Worm (Caenorhabditis elegans) whole organism, dauer: ENCODE results near the gene F22E12.3.

Experiments
- unc-62 ChIP-seq: sonication (generic microtip); optimal IDR thresholded peaks from 2 replicates; lab custom pipeline; 2017; ENCODE audit warnings: missing biosample characterization, missing genetic modification reagents, missing genetic modification characterization

The F22E12.3 gene

ce11 chrV:10463276-10463675 lies at the start of gene F22E12.3:
Gene F22E12.3, minus strand, starts transcription at chrV:10463376.
- TF ChIP-seq unc-62 (GFP tag; lab: Kevin White, UChicago) = no peak

DNA sequence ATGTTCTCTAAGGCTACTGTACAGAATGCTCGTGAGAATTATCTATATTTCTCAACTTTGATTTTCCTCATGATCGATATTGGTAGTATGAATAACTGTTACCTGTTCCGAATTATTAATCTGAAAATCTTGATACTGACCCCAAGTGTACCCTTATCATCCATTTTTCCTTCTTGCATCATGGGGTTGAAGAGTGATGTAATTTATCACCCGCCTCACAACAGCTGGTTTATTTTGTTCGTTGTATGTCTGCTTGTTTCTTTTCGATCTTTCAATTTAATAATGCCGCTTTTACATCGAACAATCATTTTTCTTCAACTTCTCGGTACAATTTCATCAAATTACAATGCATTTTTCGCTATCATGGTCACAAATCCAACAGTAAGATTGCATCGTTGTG lies 45.7 kb upstream of the F22E12.3 start, which contains the start of gene C35A5.6:
C35A5.6 (plus strand) TSS at position 283 of the 400 bp plus-strand sequence.
- no peak for TF ChIP-seq unc-62 (GFP tag; lab: Kevin White, UChicago)

ce11 chrV:10505553-10505952 lies 42.4 kb upstream of the F22E12.3 start, which contains the start of gene C35A5.5:
Gene C35A5.5, plus strand, starts transcription at chrV:10505853.
- no peak for TF ChIP-seq unc-62 (GFP tag; lab: Kevin White, UChicago)

DNA sequence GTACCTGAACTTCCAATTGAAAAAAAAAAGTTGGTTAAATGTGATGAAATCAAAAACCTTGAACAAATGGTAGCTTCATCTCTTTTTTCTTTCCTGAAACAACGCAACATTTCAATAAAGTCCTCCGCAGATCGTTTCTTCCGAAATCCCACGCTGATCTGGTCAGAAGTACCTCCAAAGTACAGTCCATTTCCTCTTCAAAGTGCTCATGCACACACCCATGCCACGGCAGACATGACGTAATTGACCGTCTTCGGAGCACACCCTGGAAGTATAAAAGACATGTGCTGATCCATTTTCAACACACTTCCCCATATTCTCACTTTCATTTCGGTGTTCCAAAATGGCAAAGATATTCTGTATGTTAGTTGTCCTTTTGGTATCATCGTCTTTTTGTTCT lies 40.7 kb upstream of the F22E12.3 start, which contains the start of gene C35A5.10:
C35A5.10 (plus strand) TSS at position 301 of the 400 bp plus-strand sequence.
- TF ChIP-seq unc-62 (GFP tag; lab: Kevin White, UChicago) = no peak

ce11 chrV:10503011-10503410 lies 39.8 kb upstream of the F22E12.3 start, which contains the start of gene C35A5.11:
Gene C35A5.11, minus strand, starts transcription at chrV:10503111.
- TF ChIP-seq unc-62 (GFP tag; lab: Kevin White, UChicago) = no peak

DNA sequence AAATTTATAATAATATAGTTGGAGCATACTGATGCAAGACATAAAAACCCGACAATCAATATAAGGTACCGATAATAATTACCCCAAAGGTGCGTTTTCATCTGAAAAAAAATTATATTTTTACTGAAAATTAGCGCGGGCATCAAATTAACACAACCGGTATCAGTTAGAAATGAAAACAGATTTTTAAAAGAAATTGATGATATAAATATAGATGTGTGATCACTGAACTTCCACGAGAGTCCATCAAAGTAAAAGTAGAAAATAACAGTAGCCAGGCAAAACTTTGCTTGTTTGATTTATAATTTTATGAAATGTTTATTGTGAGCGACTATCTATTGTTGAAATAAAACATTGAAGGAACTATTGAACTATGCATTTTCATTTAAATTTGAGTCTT lies 38.1 kb upstream of the F22E12.3 start, which contains the start of gene C35A5.3:
C35A5.3 (minus strand) TSS at position 101 of the 400 bp plus-strand sequence.
- no peak for TF ChIP-seq unc-62 (GFP tag; lab: Kevin White, UChicago)

- no peak for TF ChIP-seq unc-62 (GFP tag; lab: Kevin White, UChicago)
Measured at ce11 chrV:10496733-10497132, 33.6 kb upstream of the F22E12.3 start, which contains the start of gene C35A5.4. Gene C35A5.4, plus strand, starts transcription at chrV:10497033.

ce11 chrV:10493150-10493549 lies 30.0 kb upstream of the F22E12.3 start, which contains the start of gene ugt-33:
Gene ugt-33, plus strand, starts transcription at chrV:10493409.
- TF ChIP-seq unc-62 (GFP tag; lab: Kevin White, UChicago) = no peak

DNA sequence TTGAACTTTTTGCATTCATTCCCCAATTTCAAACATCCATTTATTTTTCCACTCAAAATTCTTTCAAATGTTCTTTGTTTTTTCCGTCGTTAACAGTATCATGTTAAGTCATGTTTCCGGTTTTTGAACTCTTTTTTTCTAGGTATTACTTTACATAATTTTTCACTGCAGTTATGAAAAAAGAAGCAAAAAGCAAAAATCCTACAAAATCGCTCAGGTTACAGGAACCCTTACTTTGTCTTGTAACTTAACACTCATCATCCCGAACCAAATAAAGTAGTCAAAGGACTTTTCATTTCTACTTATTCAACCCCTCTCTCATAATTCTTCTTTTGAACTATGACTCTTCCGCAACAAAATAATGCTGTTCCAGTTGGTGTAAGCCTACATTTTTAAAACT lies 28.3 kb upstream of the F22E12.3 start, which contains the start of gene aqp-5:
aqp-5 (plus strand) TSS at position 301 of the 400 bp plus-strand sequence.
- TF ChIP-seq unc-62 (GFP tag; lab: Kevin White, UChicago) = no peak

DNA sequence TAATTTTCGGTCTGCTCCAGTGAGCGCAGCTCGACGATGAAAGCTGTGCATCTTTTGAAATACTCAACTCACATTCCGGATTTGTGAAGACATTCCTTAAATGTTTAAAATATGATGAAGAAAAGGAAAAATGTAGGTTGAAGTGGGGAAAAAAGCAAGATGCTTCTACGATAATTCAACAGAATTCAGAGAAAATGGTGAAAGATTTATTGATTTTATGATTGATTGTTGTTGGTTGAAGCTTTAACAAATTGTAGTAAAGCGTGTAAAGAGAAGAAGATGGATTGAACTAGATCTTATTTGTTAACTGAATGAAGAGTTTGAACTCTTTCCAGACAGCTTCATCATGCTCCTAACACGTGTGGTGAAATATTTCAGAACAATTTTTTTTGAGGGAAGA lies 26.8 kb upstream of the F22E12.3 start, which contains the start of gene ncx-5:
ncx-5 (minus strand) TSS at position 101 of the 400 bp plus-strand sequence.
- TF ChIP-seq unc-62 (GFP tag; lab: Kevin White, UChicago) = no peak

DNA sequence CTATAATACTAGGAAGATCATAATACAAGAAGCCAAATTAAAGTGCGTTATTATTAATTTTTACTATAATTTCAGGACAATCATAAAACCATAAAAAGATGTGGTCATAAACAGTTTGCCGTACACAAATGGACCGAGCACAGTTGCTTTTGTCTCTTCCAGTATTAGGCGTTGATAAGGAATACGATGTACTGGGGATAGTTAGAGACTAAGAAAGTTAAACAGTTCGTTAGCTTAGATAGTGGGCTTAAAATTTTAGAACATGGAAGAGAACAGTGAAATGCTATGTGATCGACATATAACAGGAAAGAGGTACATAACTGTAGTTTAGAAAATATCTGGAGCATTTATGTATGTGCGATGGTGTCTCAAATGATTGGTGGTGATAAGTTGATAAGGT lies 22.2 kb upstream of the F22E12.3 start:
- TF ChIP-seq unc-62 (GFP tag; lab: Kevin White, UChicago) = no peak

DNA sequence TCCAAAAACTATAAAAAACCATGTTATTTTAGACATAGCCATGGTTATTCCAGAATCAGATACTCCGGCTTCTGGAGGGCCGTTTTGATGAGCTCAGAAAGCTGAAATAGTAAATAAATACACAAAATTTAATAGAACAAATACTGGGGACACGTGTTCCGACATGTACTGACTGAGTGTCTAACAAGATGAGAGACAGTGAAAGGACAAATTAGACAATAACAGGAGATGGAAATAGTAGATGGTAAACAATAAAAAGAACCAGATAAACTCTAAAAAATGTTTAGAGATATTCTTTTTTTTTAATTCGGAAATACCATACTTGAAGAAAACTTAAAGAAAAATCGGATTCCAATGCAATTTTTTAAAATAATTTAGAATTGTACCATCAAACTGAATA lies 21.5 kb upstream of the F22E12.3 start, which contains the start of gene Y32F6B.1:
Y32F6B.1 (minus strand) TSS at position 101 of the 400 bp plus-strand sequence.
- TF ChIP-seq unc-62 (GFP tag; lab: Kevin White, UChicago) = no peak

DNA sequence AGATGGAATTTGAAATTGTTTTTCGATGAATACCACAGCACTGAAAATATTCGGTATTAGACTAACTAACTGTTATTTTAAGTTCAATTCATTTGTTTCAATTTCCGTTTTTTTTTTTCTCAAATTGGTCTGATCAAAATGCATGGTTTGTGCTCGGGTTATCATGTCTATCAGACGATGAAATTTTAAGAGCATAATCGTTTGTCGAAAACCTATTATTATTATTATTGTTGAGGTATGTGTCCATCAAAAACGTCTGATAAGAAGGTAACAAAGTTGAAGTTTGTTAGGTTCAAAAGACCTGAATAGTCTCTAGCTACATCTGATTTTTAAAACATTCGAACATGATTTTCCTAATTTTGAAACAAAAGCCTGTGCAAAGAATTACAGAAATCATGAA lies 20.8 kb upstream of the F22E12.3 start:
- no peak for TF ChIP-seq unc-62 (GFP tag; lab: Kevin White, UChicago)

DNA sequence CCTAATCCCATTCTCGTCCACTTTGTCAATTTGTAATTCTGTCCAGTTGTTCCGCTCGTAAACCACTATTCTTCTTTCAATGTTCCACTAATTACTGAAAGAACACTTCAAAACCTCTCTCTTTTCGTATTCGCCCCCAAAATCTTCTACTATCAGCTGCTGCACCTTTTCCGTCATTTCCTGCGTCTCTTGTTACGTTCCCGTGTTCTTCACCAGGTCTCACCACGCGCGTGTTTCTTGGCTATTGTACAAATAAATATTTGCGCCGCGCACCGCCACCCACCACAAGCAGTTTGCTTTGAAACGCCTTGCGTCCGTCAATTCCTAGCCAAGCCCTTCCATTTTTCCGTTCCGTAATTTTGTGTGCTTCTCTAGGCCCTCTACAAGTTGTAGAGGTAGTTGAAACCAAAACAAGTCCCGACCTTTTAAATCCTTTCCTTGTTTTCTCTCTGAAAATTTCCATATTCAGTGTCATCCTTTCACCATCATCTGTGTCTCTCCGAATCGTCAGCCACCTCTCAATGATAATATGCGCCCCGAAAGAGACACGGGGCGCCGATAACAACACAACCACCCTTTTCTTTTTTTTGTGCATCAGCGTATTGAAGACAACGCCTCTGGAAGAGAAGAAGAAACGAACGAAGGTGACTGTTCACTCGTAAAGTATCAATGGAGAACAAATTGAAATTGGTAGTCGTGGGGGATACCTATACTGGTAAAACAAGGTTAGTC lies 15.1 kb upstream of the F22E12.3 start, which contains the start of the genes crp-1 and Y32F6B.9:
crp-1 (plus strand) TSS at position 468 of the 732 bp plus-strand sequence.
Y32F6B.9 (plus strand) TSS at position 603 of the 732 bp plus-strand sequence.
- no peak for TF ChIP-seq unc-62 (GFP tag; lab: Kevin White, UChicago)

- no peak for TF ChIP-seq unc-62 (GFP tag; lab: Kevin White, UChicago)
Measured at ce11 chrV:10476864-10477443, 13.8 kb upstream of the F22E12.3 start.

DNA sequence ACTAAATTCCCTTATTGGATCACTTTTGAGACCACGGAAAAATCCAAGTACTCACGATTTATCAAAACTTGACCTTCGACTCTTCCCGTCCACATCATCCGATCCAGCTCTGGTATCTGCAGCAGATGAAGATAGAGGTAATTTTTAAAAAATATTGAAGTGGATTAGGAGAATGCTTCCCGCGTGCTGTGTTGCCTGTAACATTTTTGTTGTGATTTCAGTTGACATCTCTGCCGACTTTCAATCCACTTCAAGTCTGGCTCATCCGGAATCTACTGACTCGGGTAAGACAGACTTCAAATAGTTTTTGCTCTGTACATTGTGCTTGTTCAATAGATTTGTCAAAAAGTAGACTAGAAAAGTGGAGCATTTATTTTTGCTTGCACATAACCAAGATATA lies 12.2 kb upstream of the F22E12.3 start:
- no peak for TF ChIP-seq unc-62 (GFP tag; lab: Kevin White, UChicago)
